Fruit fly (Drosophila melanogaster): ENCODE measurements around the gene CG5861.
A peak's percentile ranks its signal among the peaks of the same experiment; 100 is the strongest.

CG5861 gene

DNA sequence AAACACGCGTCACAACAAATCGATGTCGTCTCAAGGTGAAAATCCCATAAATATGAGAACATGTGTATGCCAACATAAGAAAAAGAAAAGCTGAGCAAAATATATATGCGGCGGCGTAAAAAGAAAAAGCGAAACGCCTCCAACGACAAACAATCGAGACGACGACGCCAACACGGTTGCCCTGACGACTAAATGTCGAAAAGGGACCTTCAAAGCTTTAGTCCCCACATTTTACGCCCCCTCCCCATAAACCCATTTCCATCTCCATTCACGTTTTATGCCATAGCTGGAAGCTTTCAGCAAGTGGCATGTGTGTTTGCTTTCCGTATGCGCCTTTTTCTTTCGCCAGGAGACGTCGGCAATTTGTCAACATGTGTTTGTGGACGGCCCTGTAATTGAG, 29.2 kb downstream of the CG5861 start:
- TF ChIP-seq psq (optimal IDR thresholded peaks at IDR 0.05) (no peak), pan (optimal IDR thresholded peaks at IDR 0.05) (no peak), usp (GFP tag; optimal IDR thresholded peaks at IDR 0.05) (no peak), EcR (GFP tag; optimal IDR thresholded peaks at IDR 0.05) (no peak), CG8478 (optimal IDR thresholded peaks at IDR 0.05) (no peak), Dll (optimal IDR thresholded peaks at IDR 0.05) (no peak)

- TF ChIP-seq Dll (optimal IDR thresholded peaks at IDR 0.05) (no peak), CG8478 (optimal IDR thresholded peaks at IDR 0.05) (no peak), psq (optimal IDR thresholded peaks at IDR 0.05) (no peak), usp (GFP tag; optimal IDR thresholded peaks at IDR 0.05) (no peak), pan (optimal IDR thresholded peaks at IDR 0.05) (no peak), EcR (GFP tag; optimal IDR thresholded peaks at IDR 0.05) (no peak)
Measured at dm6 chr2L:16276820-16277219, 30.3 kb downstream of the CG5861 start.

DNA sequence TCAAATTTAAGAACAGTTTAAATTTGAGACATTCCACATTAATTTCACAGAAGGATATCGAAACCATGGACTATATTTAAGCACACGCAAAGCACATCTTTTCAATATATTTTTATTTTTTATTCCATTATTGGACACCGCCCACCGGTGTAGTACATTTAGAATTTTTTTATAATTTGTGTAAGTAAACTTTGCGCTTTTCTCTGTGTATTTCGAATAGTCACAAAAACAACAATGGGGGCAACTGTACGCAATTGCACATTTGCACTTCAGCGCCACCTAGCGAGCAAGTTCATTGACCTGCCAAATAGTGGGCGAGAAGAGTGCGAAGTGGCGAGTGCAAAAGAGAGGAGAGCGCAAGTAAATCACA, 31.3 kb downstream of the CG5861 start:
- TF ChIP-seq EcR (GFP tag; optimal IDR thresholded peaks at IDR 0.05) = peak; percentile 53 to 57
- TF ChIP-seq CG8478 (optimal IDR thresholded peaks at IDR 0.05) = no peak
- no peak for TF ChIP-seq psq (optimal IDR thresholded peaks at IDR 0.05)
- no peak for TF ChIP-seq Dll (optimal IDR thresholded peaks at IDR 0.05)

DNA sequence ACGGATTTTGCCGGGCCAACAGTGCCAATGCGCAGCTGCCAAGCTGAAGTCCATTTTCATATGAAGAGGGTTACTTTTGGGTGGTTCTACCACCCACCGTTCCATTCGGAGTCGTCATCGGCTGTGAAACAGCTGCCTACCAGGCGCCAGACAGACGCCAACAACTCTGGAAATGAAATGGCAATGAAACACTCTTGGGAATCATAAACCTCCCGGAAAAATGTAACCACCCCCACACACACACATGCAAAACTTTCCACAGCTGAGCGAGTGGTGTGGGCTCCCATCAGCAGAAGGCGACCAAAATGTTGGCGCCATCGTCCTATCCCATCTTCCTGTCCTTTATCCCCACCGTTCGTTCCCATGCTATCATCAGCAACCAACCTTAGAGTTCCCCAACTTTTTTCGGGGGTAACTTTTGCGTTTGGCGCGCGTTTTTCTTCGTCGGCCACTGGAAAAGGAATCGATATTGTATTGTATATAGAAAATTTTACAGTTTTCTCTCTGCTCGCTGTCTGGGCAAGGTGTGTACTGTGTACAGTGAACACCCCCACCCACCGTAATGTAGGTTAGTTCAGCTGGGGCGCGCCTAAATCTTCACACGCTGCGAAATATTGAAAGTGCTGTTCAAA, 31.8 kb downstream of the CG5861 start:
- TF ChIP-seq usp (GFP tag; optimal IDR thresholded peaks at IDR 0.05) = no peak
- TF ChIP-seq EcR (GFP tag; optimal IDR thresholded peaks at IDR 0.05) = no peak
- no peak for TF ChIP-seq CG8478 (optimal IDR thresholded peaks at IDR 0.05)
- no peak for TF ChIP-seq Dll (optimal IDR thresholded peaks at IDR 0.05)
- TF ChIP-seq pan (optimal IDR thresholded peaks at IDR 0.05) = no peak
- TF ChIP-seq psq (optimal IDR thresholded peaks at IDR 0.05) = no peak

DNA sequence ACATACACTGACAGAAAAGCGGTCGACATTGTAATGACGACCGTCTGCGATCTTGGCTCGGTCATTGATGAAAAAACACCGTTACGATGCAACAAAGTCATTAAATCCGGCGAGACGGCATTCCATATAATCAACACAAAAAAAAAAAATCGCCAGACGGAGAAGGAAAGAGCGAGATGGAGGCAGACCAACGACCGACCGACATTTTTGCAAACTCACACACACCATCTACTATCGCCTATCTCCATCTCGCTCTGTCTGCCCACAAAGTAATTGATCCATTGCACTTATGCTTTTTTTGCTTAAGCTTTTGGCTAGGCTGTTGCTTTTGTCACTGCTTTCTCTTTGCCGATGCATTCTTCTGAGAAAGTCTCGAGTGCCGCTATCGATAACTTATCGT, 33.0 kb downstream of the CG5861 start:
- peak; percentile 21 for TF ChIP-seq EcR (GFP tag; optimal IDR thresholded peaks at IDR 0.05)
- no peak for TF ChIP-seq CG8478 (optimal IDR thresholded peaks at IDR 0.05)
- no peak for TF ChIP-seq usp (GFP tag; optimal IDR thresholded peaks at IDR 0.05)

DNA sequence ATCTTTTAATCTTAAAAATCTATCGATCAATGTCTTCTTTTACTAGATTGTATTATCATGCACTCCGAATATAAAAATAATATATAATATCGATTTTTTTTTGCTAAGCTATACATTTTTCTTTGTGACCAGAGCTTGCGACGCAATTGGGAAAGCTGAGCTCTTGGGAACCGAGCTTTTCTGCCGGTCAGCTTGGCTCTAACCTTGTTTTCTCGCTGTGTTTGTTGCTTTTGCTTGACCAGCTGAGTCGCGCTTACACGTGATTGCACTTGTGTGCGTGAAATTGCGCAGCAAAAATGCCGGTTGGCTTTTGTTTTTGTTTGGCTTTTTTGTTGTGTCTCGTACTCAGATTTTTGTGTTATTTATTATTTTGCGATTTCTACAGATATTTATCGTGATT, 33.7 kb downstream of the CG5861 start:
- no peak for TF ChIP-seq Dll (optimal IDR thresholded peaks at IDR 0.05)
- TF ChIP-seq usp (GFP tag; optimal IDR thresholded peaks at IDR 0.05) = no peak
- TF ChIP-seq pan (optimal IDR thresholded peaks at IDR 0.05) = no peak
- TF ChIP-seq EcR (GFP tag; optimal IDR thresholded peaks at IDR 0.05) = no peak
- no peak for TF ChIP-seq CG8478 (optimal IDR thresholded peaks at IDR 0.05)
- TF ChIP-seq psq (optimal IDR thresholded peaks at IDR 0.05) = no peak

- TF ChIP-seq psq (optimal IDR thresholded peaks at IDR 0.05) (no peak), CG8478 (optimal IDR thresholded peaks at IDR 0.05) (no peak), pan (optimal IDR thresholded peaks at IDR 0.05) (no peak), Dll (optimal IDR thresholded peaks at IDR 0.05) (no peak), EcR (GFP tag; optimal IDR thresholded peaks at IDR 0.05) (no peak)
Measured at dm6 chr2L:16272730-16273129, 34.4 kb downstream of the CG5861 start.

- no peak for TF ChIP-seq usp (GFP tag; optimal IDR thresholded peaks at IDR 0.05)
- no peak for TF ChIP-seq CG8478 (optimal IDR thresholded peaks at IDR 0.05)
- no peak for TF ChIP-seq pan (optimal IDR thresholded peaks at IDR 0.05)
- TF ChIP-seq psq (optimal IDR thresholded peaks at IDR 0.05) = no peak
- TF ChIP-seq EcR (GFP tag; optimal IDR thresholded peaks at IDR 0.05) = no peak
- no peak for TF ChIP-seq Dll (optimal IDR thresholded peaks at IDR 0.05)
Measured at dm6 chr2L:16271486-16271806, 35.7 kb downstream of the CG5861 start.

- TF ChIP-seq Dll (optimal IDR thresholded peaks at IDR 0.05) = no peak
- no peak for TF ChIP-seq pan (optimal IDR thresholded peaks at IDR 0.05)
- no peak for TF ChIP-seq psq (optimal IDR thresholded peaks at IDR 0.05)
- TF ChIP-seq usp (GFP tag; optimal IDR thresholded peaks at IDR 0.05) = no peak
- no peak for TF ChIP-seq CG8478 (optimal IDR thresholded peaks at IDR 0.05)
- no peak for TF ChIP-seq EcR (GFP tag; optimal IDR thresholded peaks at IDR 0.05)
Measured at dm6 chr2L:16270667-16271485, 36.2 kb downstream of the CG5861 start.

DNA sequence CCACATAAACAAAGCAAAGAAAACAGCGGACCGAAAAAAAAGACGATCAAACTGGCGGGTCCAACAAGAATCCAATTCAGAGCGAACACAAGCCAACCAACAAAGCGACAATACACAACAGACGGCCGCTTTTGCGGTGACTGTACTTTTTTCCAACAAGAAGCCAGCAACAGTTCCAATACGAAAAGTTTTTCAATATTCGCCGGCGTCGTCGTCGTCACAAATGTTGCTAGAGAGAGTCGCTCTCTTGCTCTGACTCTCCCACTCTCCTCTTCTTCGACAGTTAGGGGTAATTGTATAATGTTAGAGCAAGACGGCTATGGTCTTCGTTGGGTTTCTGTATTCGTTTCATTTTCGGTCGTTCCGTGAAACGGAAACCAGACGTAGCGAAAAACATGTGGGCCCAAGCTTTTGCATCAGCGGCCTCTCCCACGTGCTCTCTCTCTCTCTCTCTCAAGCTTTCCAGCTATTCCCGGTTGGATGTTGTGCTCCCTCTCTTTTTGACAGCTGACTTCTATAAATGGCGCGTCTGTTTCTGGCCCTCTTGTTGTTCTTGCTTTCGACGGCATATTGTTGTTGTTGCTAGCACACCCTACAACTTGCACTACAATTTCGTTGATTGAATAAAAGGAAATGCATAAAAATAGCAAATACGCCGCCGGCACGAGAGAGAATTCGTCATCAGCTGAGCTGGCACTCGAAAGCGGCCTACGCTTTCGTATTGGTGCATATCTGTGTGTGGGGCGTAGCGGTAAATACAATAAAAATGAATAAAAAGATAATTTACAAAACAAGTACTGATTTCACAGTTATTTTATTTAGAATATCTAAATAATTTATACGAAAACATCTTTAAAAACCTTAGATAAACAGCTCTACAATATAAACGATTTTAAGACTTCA, 37.6 kb downstream of the CG5861 start:
- TF ChIP-seq EcR (GFP tag; optimal IDR thresholded peaks at IDR 0.05) (peak in 1 of 2 experiments; percentile 73), Dll (optimal IDR thresholded peaks at IDR 0.05) (peak; percentile 92), pan (optimal IDR thresholded peaks at IDR 0.05) (no peak)

DNA sequence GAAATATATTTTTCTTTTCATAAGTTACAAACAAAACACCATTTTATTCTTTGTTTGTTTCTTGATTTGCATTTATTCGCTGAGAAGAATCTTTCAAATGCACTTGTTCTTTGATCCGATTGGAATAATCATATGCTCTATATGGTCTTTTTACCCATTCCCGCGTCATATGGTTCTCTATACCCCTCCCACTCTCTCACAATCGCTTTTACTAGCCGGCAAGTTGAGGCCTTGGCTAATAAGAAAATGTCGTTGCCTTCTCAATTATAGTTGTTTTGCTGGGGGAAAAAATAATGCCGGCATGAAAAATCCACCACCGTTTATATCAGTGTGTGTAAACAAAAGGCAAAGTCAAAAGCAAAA, 38.2 kb downstream of the CG5861 start:
- TF ChIP-seq pan (optimal IDR thresholded peaks at IDR 0.05) = no peak
- no peak for TF ChIP-seq psq (optimal IDR thresholded peaks at IDR 0.05)
- no peak for TF ChIP-seq usp (GFP tag; optimal IDR thresholded peaks at IDR 0.05)
- no peak for TF ChIP-seq EcR (GFP tag; optimal IDR thresholded peaks at IDR 0.05)
- no peak for TF ChIP-seq Dll (optimal IDR thresholded peaks at IDR 0.05)
- TF ChIP-seq CG8478 (optimal IDR thresholded peaks at IDR 0.05) = no peak

dm6 chr2L:16268107-16268539, 39.0 kb downstream of the CG5861 start:
- no peak for TF ChIP-seq CG8478 (optimal IDR thresholded peaks at IDR 0.05)
- TF ChIP-seq usp (GFP tag; optimal IDR thresholded peaks at IDR 0.05) = no peak
- no peak for TF ChIP-seq psq (optimal IDR thresholded peaks at IDR 0.05)
- peak in 1 of 2 experiments; percentile 76 for TF ChIP-seq EcR (GFP tag; optimal IDR thresholded peaks at IDR 0.05)
- no peak for TF ChIP-seq pan (optimal IDR thresholded peaks at IDR 0.05)
- peak; percentile 60 for TF ChIP-seq Dll (optimal IDR thresholded peaks at IDR 0.05)
